Fruit fly (Drosophila melanogaster) whole organism, wandering third instar larva: ENCODE measurements around the gene Ranbp16.
A peak's percentile ranks its signal among the peaks of the same experiment; 100 is the strongest.

Source experiments
- CG32264 ChIP-seq: fragments of 200-800 bp; sonication (Bioruptor generic); optimal IDR thresholded peaks from 2 replicates; lab custom pipeline; 2016; ENCODE audit warnings: missing biosample characterization, missing genetic modification characterization
- CG9705 ChIP-seq: fragments of 200-800 bp; sonication (Bioruptor generic); optimal IDR thresholded peaks from 2 replicates; lab custom pipeline; 2018; ENCODE audit warnings: missing biosample characterization, mild to moderate bottlenecking, missing genetic modification characterization
- Dfd ChIP-seq: fragments of >200 bp; optimal IDR thresholded peaks from 2 replicates; lab custom pipeline; 2017; ENCODE audit warnings: missing biosample characterization, missing genetic modification characterization
- Dif ChIP-seq: fragments of 200-275, 200-300 bp; sonication (Bioruptor generic); optimal IDR thresholded peaks from 2 replicates; lab custom pipeline; 2018; ENCODE audit warnings: missing biosample characterization, missing genetic modification characterization; ENCODE audit not compliant: partially characterized antibody
- GATAd ChIP-seq: sonication (Bioruptor generic); optimal IDR thresholded peaks from 2 replicates; lab custom pipeline; 2016; ENCODE audit warnings: missing biosample characterization, missing genetic modification characterization
- HLH106 ChIP-seq: fragments of 200-800 bp; optimal IDR thresholded peaks from 3 replicates; lab custom pipeline; 2019; ENCODE audit warnings: missing biosample characterization, mild to moderate bottlenecking, missing genetic modification characterization, moderate library complexity
- Hnf4 ChIP-seq: fragments of 200-800 bp; sonication (Bioruptor generic); optimal IDR thresholded peaks from 2 replicates; lab custom pipeline; 2016; ENCODE audit warnings: missing biosample characterization, mild to moderate bottlenecking, missing genetic modification characterization
- Hr78 ChIP-seq: fragments of >200 bp; optimal IDR thresholded peaks from 2 replicates; lab custom pipeline; 2017; ENCODE audit warnings: missing biosample characterization, missing genetic modification characterization
- Hr83 ChIP-seq: fragments of 200-300 bp; sonication (Bioruptor generic); optimal IDR thresholded peaks from 2 replicates; lab custom pipeline; 2016; ENCODE audit warnings: missing biosample characterization, mild to moderate bottlenecking, missing genetic modification characterization, moderate library complexity; ENCODE audit not compliant: poor library complexity, severe bottlenecking
- Jra ChIP-seq: sonication (Bioruptor generic); optimal IDR thresholded peaks from 2 replicates; lab custom pipeline; 2016; ENCODE audit warnings: missing biosample characterization, missing genetic modification characterization
- Mio ChIP-seq: sonication (Bioruptor generic); optimal IDR thresholded peaks from 2 replicates; lab custom pipeline; 2016; ENCODE audit warnings: missing biosample characterization, missing genetic modification characterization
- Myc ChIP-seq: fragments of >200 bp; optimal IDR thresholded peaks from 2 replicates; lab custom pipeline; 2017
- N ChIP-seq: fragments of >200 bp; optimal IDR thresholded peaks from 2 replicates; lab custom pipeline; 2018; ENCODE audit warnings: missing biosample characterization, missing external identifiers, missing genetic modification characterization
- OdsH ChIP-seq: fragments of 200-800 bp; sonication (Bioruptor generic); optimal IDR thresholded peaks from 2 replicates; lab custom pipeline; 2016; ENCODE audit warnings: missing biosample characterization, mild to moderate bottlenecking, missing genetic modification characterization
- Rel ChIP-seq, 2 experiments: fragments of 200-800 bp; sonication (Bioruptor generic) in 1 of 2; optimal IDR thresholded peaks; 2 replicates in 1 of 2; 3 replicates in 1 of 2; lab custom pipeline; 2016 to 2019; ENCODE audit warnings: mild to moderate bottlenecking in 2 of 2, missing biosample characterization in 2 of 2, missing genetic modification characterization in 2 of 2, moderate library complexity in 1 of 2
- Sp1 ChIP-seq: fragments of 200-800 bp; sonication (Bioruptor generic); optimal IDR thresholded peaks from 3 replicates; lab custom pipeline; 2019; ENCODE audit warnings: missing biosample characterization, mild to moderate bottlenecking, missing genetic modification characterization, moderate library complexity
- Vsx2 ChIP-seq: fragments of 200-300, 225-300 bp; sonication (Bioruptor generic); optimal IDR thresholded peaks from 2 replicates; lab custom pipeline; 2018; ENCODE audit warnings: missing biosample characterization, missing genetic modification characterization; ENCODE audit not compliant: partially characterized antibody
- br ChIP-seq: fragments of 200-800 bp; sonication (Bioruptor generic); optimal IDR thresholded peaks from 2 replicates; lab custom pipeline; 2016; ENCODE audit warnings: missing biosample characterization, missing genetic modification characterization
- brk ChIP-seq: fragments of 200-800 bp; sonication (Bioruptor generic); optimal IDR thresholded peaks from 2 replicates; lab custom pipeline; 2016; ENCODE audit warnings: missing biosample characterization, mild to moderate bottlenecking, missing genetic modification characterization
- dl ChIP-seq, 2 experiments: fragments of 175-275, 200-275 bp in 1 of 2; fragments of 200-275 bp in 1 of 2; sonication (Bioruptor generic); optimal IDR thresholded peaks; lab custom pipeline; 2018; ENCODE audit warnings: mild to moderate bottlenecking in 2 of 2, missing biosample characterization in 2 of 2, missing genetic modification characterization in 2 of 2, moderate library complexity in 2 of 2; ENCODE audit not compliant: partially characterized antibody in 2 of 2, insufficient read depth in 1 of 2
- dmrt93B ChIP-seq: fragments of 200-800 bp; sonication (Bioruptor generic); optimal IDR thresholded peaks from 2 replicates; lab custom pipeline; 2018; ENCODE audit warnings: missing biosample characterization, mild to moderate bottlenecking, missing genetic modification characterization
- dsf ChIP-seq: sonication (Bioruptor generic); optimal IDR thresholded peaks from 2 replicates; lab custom pipeline; 2016; ENCODE audit warnings: missing biosample characterization, missing genetic modification characterization, borderline replicate concordance
- ey ChIP-seq: fragments of 200-800 bp; sonication (Bioruptor generic); optimal IDR thresholded peaks from 2 replicates; lab custom pipeline; 2016; ENCODE audit warnings: missing biosample characterization, missing genetic modification characterization
- foxo ChIP-seq, 2 experiments: fragments of 200-800 bp; sonication (Bioruptor generic); optimal IDR thresholded peaks; 2 replicates in 1 of 2; 3 replicates in 1 of 2; lab custom pipeline; 2016 to 2017; ENCODE audit warnings: missing biosample characterization in 2 of 2, missing genetic modification characterization in 2 of 2
- fru ChIP-seq: fragments of 200-800 bp; sonication (Bioruptor generic); optimal IDR thresholded peaks from 3 replicates; lab custom pipeline; 2016; ENCODE audit warnings: missing biosample characterization, mild to moderate bottlenecking, missing genetic modification characterization
- h ChIP-seq: fragments of 200-800 bp; sonication (Bioruptor generic); optimal IDR thresholded peaks from 3 replicates; lab custom pipeline; 2016; ENCODE audit warnings: missing biosample characterization, mild to moderate bottlenecking, missing genetic modification characterization
- lola ChIP-seq: fragments of >200 bp; optimal IDR thresholded peaks from 2 replicates; lab custom pipeline; 2017; ENCODE audit warnings: missing biosample characterization, missing genetic modification characterization
- pan ChIP-seq: fragments of >200 bp; optimal IDR thresholded peaks from 2 replicates; lab custom pipeline; 2017
- psq ChIP-seq: fragments of 200-800 bp; sonication (Bioruptor generic); optimal IDR thresholded peaks from 3 replicates; lab custom pipeline; 2017; ENCODE audit warnings: missing biosample characterization, mild to moderate bottlenecking, missing genetic modification characterization, moderate library complexity
- rgr ChIP-seq: fragments of 200-800 bp; sonication (Bioruptor generic); optimal IDR thresholded peaks from 3 replicates; lab custom pipeline; 2016; ENCODE audit warnings: missing biosample characterization, mild to moderate bottlenecking, missing genetic modification characterization
- sv ChIP-seq: fragments of 200-800 bp; sonication (Bioruptor generic); optimal IDR thresholded peaks from 3 replicates; lab custom pipeline; 2016; ENCODE audit warnings: missing biosample characterization, missing genetic modification characterization
- tai ChIP-seq: sonication (Bioruptor generic); optimal IDR thresholded peaks from 2 replicates; lab custom pipeline; 2016; ENCODE audit warnings: missing biosample characterization, missing genetic modification characterization
- usp ChIP-seq: fragments of >200 bp; optimal IDR thresholded peaks from 2 replicates; lab custom pipeline; 2017; ENCODE audit warnings: missing biosample characterization, missing genetic modification characterization
- woc ChIP-seq: sonication (Bioruptor generic); optimal IDR thresholded peaks from 2 replicates; lab custom pipeline; 2016; ENCODE audit warnings: missing biosample characterization, mild to moderate bottlenecking, missing genetic modification characterization

The Ranbp16 gene

DNA sequence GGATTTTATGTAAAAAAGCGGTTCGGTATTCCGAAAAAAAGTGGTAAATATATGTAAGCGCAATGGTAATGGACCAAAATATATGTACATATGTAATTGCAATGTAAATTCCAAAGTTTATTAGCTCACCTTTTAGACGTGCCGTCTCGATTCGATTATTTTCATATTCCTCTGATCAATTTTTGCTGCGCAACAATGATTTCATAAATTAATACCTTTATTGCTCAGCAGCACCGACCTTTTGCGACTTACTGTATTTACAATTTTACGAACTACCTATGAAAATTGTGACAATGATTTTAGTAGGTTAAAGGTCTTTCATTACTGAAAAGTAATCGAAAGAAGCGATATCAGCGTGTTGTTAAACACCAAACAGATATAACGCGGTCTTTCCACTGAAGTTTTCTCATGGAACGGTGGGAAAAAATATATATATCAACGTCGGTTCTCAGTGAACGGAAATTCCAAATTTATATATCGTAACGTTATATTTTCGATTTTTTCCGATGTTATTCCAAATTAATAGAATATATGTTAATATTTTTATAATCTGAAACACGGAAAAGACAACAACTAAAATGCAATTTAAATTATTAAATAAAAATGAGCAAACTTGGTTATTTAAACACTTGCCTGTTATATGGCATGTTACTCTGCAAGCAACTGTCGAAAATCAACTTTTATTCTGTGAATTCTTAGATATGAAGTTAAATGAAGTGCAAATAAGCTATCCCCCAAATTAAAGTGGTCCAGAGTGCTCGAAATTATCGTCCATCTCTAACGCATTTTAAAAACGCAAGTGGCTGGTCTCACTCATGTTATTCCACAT, 43.7 kb downstream of the Ranbp16 start, which contains the start of the genes MSBP and CG15916:
Gene MSBP (minus strand): TSS at position 330 of the 829 bp plus-strand sequence.
Gene CG15916 (plus strand): TSS at position 810 of the 829 bp plus-strand sequence.
- TF ChIP-seq Hr83 (GFP tag; lab: Kevin White, UChicago) (no peak), psq (GFP tag; lab: Kevin White, UChicago) (peak; percentile 12), Hr78 (GFP tag; lab: Kevin White, UChicago) (no peak), brk (no peak), dsf (no peak), tai (GFP tag; lab: Kevin White, UChicago) (no peak), br (GFP tag; lab: Kevin White, UChicago) (no peak), fru (GFP tag; lab: Kevin White, UChicago) (peak; percentile 2), Sp1 (GFP tag; lab: Kevin White, UChicago) (peak; percentile 29), dl (GFP tag; optimal IDR thresholded peaks at IDR 0.05; lab: Kevin White, UChicago; ENCODE audit: insufficient read depth in 1 of 2, partially characterized antibody in 2 of 2) (no peak), CG9705 (GFP tag; lab: Kevin White, UChicago) (no peak), Rel (GFP tag; optimal IDR thresholded peaks at IDR 0.05; lab: Kevin White, UChicago) (no peak), Rel (tag; optimal IDR thresholded peaks at IDR 0.05; lab: Kevin White, UChicago) (no peak), Myc (lab: Kevin White, UChicago) (no peak), ey (peak; percentile 1), dmrt93B (GFP tag; lab: Kevin White, UChicago) (no peak), OdsH (GFP tag; lab: Kevin White, UChicago) (no peak), Mio (GFP tag; lab: Kevin White, UChicago) (no peak), woc (peak; percentile 41), Dfd (GFP tag; lab: Kevin White, UChicago) (no peak), usp (no peak), Dif (GFP tag; lab: Kevin White, UChicago) (no peak), HLH106 (tag; lab: Kevin White, UChicago) (peak; percentile 51), foxo (GFP tag; optimal IDR thresholded peaks at IDR 0.05; lab: Kevin White, UChicago) (peak in 1 of 2 experiments; percentile 29), h (no peak), CG32264 (GFP tag; lab: Kevin White, UChicago) (no peak), sv (GFP tag; lab: Kevin White, UChicago) (no peak), N (peak; percentile 74), Hnf4 (GFP tag; lab: Kevin White, UChicago) (peak; percentile 17), rgr (GFP tag; lab: Kevin White, UChicago) (peak; percentile 30)
- TF ChIP-seq, all 38 proteins: peak for 10

- TF ChIP-seq Sp1 (GFP tag; lab: Kevin White, UChicago), result no peak
- TF ChIP-seq Mio (GFP tag; lab: Kevin White, UChicago), result no peak
- no peak for TF ChIP-seq GATAd (GFP tag; lab: Kevin White, UChicago)
- TF ChIP-seq foxo (GFP tag; optimal IDR thresholded peaks at IDR 0.05; lab: Kevin White, UChicago), result no peak
- no peak for TF ChIP-seq psq (GFP tag; lab: Kevin White, UChicago)
- TF ChIP-seq Rel (GFP tag; optimal IDR thresholded peaks at IDR 0.05; lab: Kevin White, UChicago), result no peak
- no peak for TF ChIP-seq Rel (tag; optimal IDR thresholded peaks at IDR 0.05; lab: Kevin White, UChicago)
- TF ChIP-seq OdsH (GFP tag; lab: Kevin White, UChicago), result no peak
- TF ChIP-seq h, result no peak
- TF ChIP-seq sv (GFP tag; lab: Kevin White, UChicago), result no peak
- TF ChIP-seq Jra (GFP tag; lab: Kevin White, UChicago), result no peak
- no peak for TF ChIP-seq Vsx2
- TF ChIP-seq Hr83 (GFP tag; lab: Kevin White, UChicago), result no peak
- TF ChIP-seq pan (lab: Kevin White, UChicago), result no peak
- no peak for TF ChIP-seq tai (GFP tag; lab: Kevin White, UChicago)
- no peak for TF ChIP-seq woc
- no peak for TF ChIP-seq lola (GFP tag; lab: Kevin White, UChicago)
Measured at dm6 chrX:15888763-15889162, 44.9 kb downstream of the Ranbp16 start.

- peak; percentile 4 for TF ChIP-seq Hr83 (GFP tag; lab: Kevin White, UChicago)
- no peak for TF ChIP-seq Rel (GFP tag; optimal IDR thresholded peaks at IDR 0.05; lab: Kevin White, UChicago)
- peak; percentile 44 for TF ChIP-seq Rel (tag; optimal IDR thresholded peaks at IDR 0.05; lab: Kevin White, UChicago)
- TF ChIP-seq Myc (lab: Kevin White, UChicago), result peak; percentile 18
- peak; percentile 15 for TF ChIP-seq rgr (GFP tag; lab: Kevin White, UChicago)
- TF ChIP-seq Hnf4 (GFP tag; lab: Kevin White, UChicago), result no peak
- TF ChIP-seq pan (lab: Kevin White, UChicago), result no peak
- TF ChIP-seq, all 38 proteins: peak for 4
Measured at dm6 chrX:15887247-15887616, 46.4 kb downstream of the Ranbp16 start, which contains the start of gene tay. Gene tay, minus strand, starts transcription at chrX:15887311.
